Worm (Caenorhabditis elegans) whole organism, L4 larva: ENCODE data around the gene srv-17.

ENCODE experiments used
- F10B5.3 ChIP-seq: sonication (generic microtip); optimal IDR thresholded peaks from 2 replicates; lab custom pipeline; 2016; ENCODE audit warnings: mild to moderate bottlenecking, missing genetic modification characterization, missing compliant biosample characterization
- F26F4.8 ChIP-seq: fragments of 200-800 bp; sonication (Bioruptor generic); conservative IDR thresholded peaks from 2 replicates; pipeline ENCODE4 v1.3.6; 2022; ENCODE audit warnings: missing genetic modification characterization, missing compliant biosample characterization
- F44E2.7 ChIP-seq: fragments of 200-800 bp; sonication (Bioruptor generic); IDR thresholded peaks from 2 replicates; pipeline ENCODE4 v2.1.2; 2022; ENCODE audit warnings: missing genetic modification characterization, missing compliant biosample characterization
- F49E8.2 ChIP-seq: sonication (generic microtip); optimal IDR thresholded peaks from 2 replicates; lab custom pipeline; 2016; ENCODE audit warnings: missing compliant biosample characterization, mild to moderate bottlenecking, missing genetic modification characterization, borderline replicate concordance
- R02D3.7 ChIP-seq: fragments of 150-350 bp; sonication (generic microtip); optimal IDR thresholded peaks from 3 replicates; lab custom pipeline; 2014; ENCODE audit warnings: missing biosample characterization, missing genetic modification characterization
- Y48G9A.11 ChIP-seq: fragments of 200-800 bp; sonication (Bioruptor generic); IDR thresholded peaks from 2 replicates; pipeline ENCODE4 v1.3.6; 2022; ENCODE audit warnings: missing genetic modification reagents, missing genetic modification characterization, missing compliant biosample characterization
- ZK337.2 ChIP-seq: fragments of 200-800 bp; sonication (Bioruptor generic); IDR thresholded peaks from 2 replicates; pipeline ENCODE4 v1.3.6; 2022; ENCODE audit warnings: missing genetic modification reagents, missing genetic modification characterization, missing compliant biosample characterization
- ceh-44 ChIP-seq: fragments of 200-800 bp; sonication (Bioruptor generic); IDR thresholded peaks from 2 replicates; pipeline ENCODE4 v1.3.6; 2022; ENCODE audit warnings: missing genetic modification reagents, missing genetic modification characterization, missing compliant biosample characterization
- ceh-82 ChIP-seq: sonication (generic microtip); optimal IDR thresholded peaks from 2 replicates; lab custom pipeline; 2017; ENCODE audit warnings: missing biosample characterization, missing genetic modification characterization
- ces-1 ChIP-seq: fragments of 150-350 bp; sonication (generic microtip); optimal IDR thresholded peaks from 4 replicates; lab custom pipeline; 2014; ENCODE audit warnings: missing biosample characterization, missing genetic modification reagents, missing genetic modification characterization
- cey-2 ChIP-seq: sonication (generic microtip); optimal IDR thresholded peaks from 3 replicates; lab custom pipeline; 2017; ENCODE audit warnings: missing genetic modification characterization, mild to moderate bottlenecking, missing compliant biosample characterization, antibody characterized with exemption, borderline replicate concordance; ENCODE audit not compliant: insufficient read depth
- daf-12 ChIP-seq: fragments of 150-350 bp; optimal IDR thresholded peaks from 2 replicates; lab custom pipeline; 2014; ENCODE audit warnings: missing biosample characterization, missing genetic modification reagents, missing genetic modification characterization
- daf-8 ChIP-seq: fragments of 200-800 bp; sonication (Bioruptor generic); IDR thresholded peaks from 2 replicates; pipeline ENCODE4 v1.3.6; 2022; ENCODE audit warnings: missing genetic modification characterization, missing compliant biosample characterization
- dmd-6 ChIP-seq: fragments of 200-800 bp; sonication (Bioruptor generic); IDR thresholded peaks from 2 replicates; pipeline ENCODE4 v1.3.6; 2022; ENCODE audit warnings: missing genetic modification reagents, missing genetic modification characterization, missing compliant biosample characterization
- dmd-8 ChIP-seq: fragments of 200-800 bp; sonication (Bioruptor generic); IDR thresholded peaks from 2 replicates; pipeline ENCODE4 v1.3.6; 2022; ENCODE audit warnings: missing genetic modification characterization, missing compliant biosample characterization
- dmd-9 ChIP-seq: fragments of 200-800 bp; sonication (Bioruptor generic); IDR thresholded peaks from 2 replicates; pipeline ENCODE4 v1.3.6; 2022; ENCODE audit warnings: missing genetic modification reagents, missing genetic modification characterization, missing compliant biosample characterization
- dpl-1 ChIP-seq: fragments of 150-350 bp; optimal IDR thresholded peaks from 2 replicates; lab custom pipeline; 2014; ENCODE audit warnings: missing biosample characterization, missing genetic modification reagents, missing genetic modification characterization
- duxl-1 ChIP-seq: sonication (generic microtip); optimal IDR thresholded peaks from 2 replicates; lab custom pipeline; 2016; ENCODE audit warnings: mild to moderate bottlenecking, missing genetic modification characterization, moderate library complexity, missing compliant biosample characterization; ENCODE audit not compliant: poor library complexity
- hmg-1.1 ChIP-seq: fragments of 200-800 bp; sonication (Bioruptor generic); IDR thresholded peaks from 2 replicates; pipeline ENCODE4 v1.3.6; 2022; ENCODE audit warnings: missing genetic modification reagents, missing genetic modification characterization, missing compliant biosample characterization
- lin-1 ChIP-seq: fragments of 200-800 bp; sonication (Bioruptor generic); IDR thresholded peaks from 2 replicates; pipeline ENCODE4 v1.3.6; 2022; ENCODE audit warnings: missing genetic modification reagents, missing genetic modification characterization, missing compliant biosample characterization
- lin-38 ChIP-seq: fragments of 200-800 bp; sonication (Bioruptor generic); IDR thresholded peaks from 2 replicates; pipeline ENCODE4 v1.3.6; 2022; ENCODE audit warnings: missing genetic modification reagents, missing genetic modification characterization, missing compliant biosample characterization
- madf-5 ChIP-seq, 2 experiments: fragments of 200-800 bp; sonication (Bioruptor generic); IDR thresholded peaks; 2 replicates each; pipeline ENCODE4 v1.3.6; 2022; ENCODE audit warnings: missing compliant biosample characterization in 2 of 2, missing genetic modification characterization in 2 of 2
- mep-1 ChIP-seq: fragments of 150-350 bp; sonication (generic microtip); optimal IDR thresholded peaks from 3 replicates; lab custom pipeline; 2014; ENCODE audit warnings: missing biosample characterization, missing genetic modification characterization
- nhr-11 ChIP-seq: fragments of 150-350 bp; optimal IDR thresholded peaks from 2 replicates; lab custom pipeline; 2014; ENCODE audit warnings: missing biosample characterization, missing genetic modification characterization
- nhr-111 ChIP-seq: fragments of 200-800 bp; sonication (Bioruptor generic); optimal IDR thresholded peaks from 2 replicates; lab custom pipeline; 2018; ENCODE audit warnings: mild to moderate bottlenecking, missing genetic modification characterization, missing compliant biosample characterization
- nhr-48 ChIP-seq: sonication (generic microtip); optimal IDR thresholded peaks from 2 replicates; lab custom pipeline; 2016; ENCODE audit warnings: mild to moderate bottlenecking, missing genetic modification characterization, missing compliant biosample characterization
- pha-4 ChIP-seq, 2 experiments: fragments of 150-350 bp in 1 of 2; fragments of 200-800 bp in 1 of 2; sonication (Bioruptor generic) in 1 of 2; IDR thresholded peaks in 1 of 2; optimal IDR thresholded peaks in 1 of 2; 2 replicates each; pipeline versions ENCODE4 v1.3.6 to Lab custom; 2014 to 2022; ENCODE audit warnings: missing genetic modification characterization in 2 of 2, missing genetic modification reagents in 2 of 2, missing biosample characterization in 1 of 2, missing compliant biosample characterization in 1 of 2
- php-3 ChIP-seq: fragments of 200-800 bp; sonication (Bioruptor generic); IDR thresholded peaks from 2 replicates; pipeline ENCODE4 v1.3.6; 2022; ENCODE audit warnings: missing genetic modification reagents, missing genetic modification characterization, missing compliant biosample characterization
- snpc-1.2 ChIP-seq: fragments of 200-800 bp; sonication (Bioruptor generic); IDR thresholded peaks from 2 replicates; pipeline ENCODE4 v1.3.6; 2022; ENCODE audit warnings: missing genetic modification reagents, missing genetic modification characterization, missing compliant biosample characterization
- tra-1 ChIP-seq: fragments of 200-800 bp; sonication (Bioruptor generic); IDR thresholded peaks from 2 replicates; pipeline ENCODE4 v1.3.6; 2022; ENCODE audit warnings: missing genetic modification reagents, missing genetic modification characterization, missing compliant biosample characterization
- unc-39 ChIP-seq: sonication (generic microtip); optimal IDR thresholded peaks from 2 replicates; lab custom pipeline; 2017; ENCODE audit warnings: missing biosample characterization, missing genetic modification characterization
- unc-62 ChIP-seq, 3 experiments: fragments of 150-350 bp in 1 of 3; sonication (generic microtip); optimal IDR thresholded peaks in 2 of 3; peaks in 1 of 3; 1 replicate in 1 of 3; 2 replicates in 2 of 3; lab custom pipeline; 2014 to 2017; ENCODE audit warnings: missing biosample characterization in 3 of 3, missing genetic modification characterization in 3 of 3, missing genetic modification reagents in 3 of 3, missing genotype in 1 of 3
- zfp-2 ChIP-seq: sonication (generic microtip); optimal IDR thresholded peaks from 2 replicates; lab custom pipeline; 2016; ENCODE audit warnings: mild to moderate bottlenecking, missing genetic modification characterization, missing compliant biosample characterization
- zip-11 ChIP-seq: fragments of 200-800 bp; sonication (Bioruptor generic); IDR thresholded peaks from 2 replicates; pipeline ENCODE4 v1.3.6; 2022; ENCODE audit warnings: missing genetic modification characterization, missing compliant biosample characterization

The srv-17 gene

ce11 chrIV:5884500-5884899 is 14.5 kb upstream of the srv-17 start, which contains the start of gene H04M03.11:
H04M03.11 (minus strand) TSS chrIV:5884600.
- TF ChIP-seq zfp-2 (tag; lab: Kevin White, UChicago) (no peak), pha-4 (GFP tag; IDR thresholded peaks at IDR 0.05; lab: Robert Waterston, UW) (no peak), pha-4 (tag; optimal IDR thresholded peaks at IDR 0.05; lab: Kevin White, UChicago) (no peak)

DNA sequence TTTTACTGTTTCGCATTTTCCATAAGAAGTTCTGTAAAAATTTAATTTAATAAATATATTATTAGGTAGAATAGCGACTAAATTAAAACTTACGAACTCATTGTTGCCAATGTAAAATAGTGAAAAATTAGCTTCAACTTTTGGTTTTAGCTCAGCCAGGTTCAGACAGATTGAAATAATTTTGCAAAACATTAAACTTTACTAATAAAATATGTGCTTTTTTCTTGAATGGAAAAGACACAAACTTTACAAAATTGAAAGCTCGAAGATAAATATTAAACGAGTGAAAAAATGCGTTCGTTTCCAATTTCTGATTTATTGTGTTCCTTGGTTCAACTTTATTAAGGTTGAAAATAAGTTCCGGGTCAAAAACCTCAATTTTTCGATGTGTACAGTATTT is 9.9 kb upstream of the srv-17 start, which contains the start of gene srv-22:
Gene srv-22, minus strand, starts transcription at position 101 of the 400 bp plus-strand sequence.
- TF ChIP-seq ceh-82 (tag; lab: Kevin White, UChicago), result no peak
- no peak for TF ChIP-seq daf-8 (GFP tag; lab: Robert Waterston, UW)
- TF ChIP-seq duxl-1 (tag; lab: Kevin White, UChicago), result no peak
- no peak for TF ChIP-seq lin-38 (GFP tag; lab: Robert Waterston, UW)
- no peak for TF ChIP-seq R02D3.7 (tag; lab: Kevin White, UChicago)
- TF ChIP-seq dmd-6 (GFP tag; lab: Robert Waterston, UW), result no peak
- no peak for TF ChIP-seq lin-1
- no peak for TF ChIP-seq cey-2 (tag; lab: Kevin White, UChicago)
- no peak for TF ChIP-seq ces-1 (GFP tag; lab: Kevin White, UChicago)
- TF ChIP-seq madf-5 (GFP tag; IDR thresholded peaks at IDR 0.05; lab: Robert Waterston, UW), result no peak
- no peak for TF ChIP-seq php-3 (GFP tag; lab: Robert Waterston, UW)
- TF ChIP-seq nhr-48 (tag; lab: Kevin White, UChicago), result no peak
- TF ChIP-seq unc-39, result no peak
- TF ChIP-seq hmg-1.1, result no peak
- TF ChIP-seq daf-12, result no peak
- no peak for TF ChIP-seq tra-1 (GFP tag; lab: Robert Waterston, UW)
- no peak for TF ChIP-seq zip-11 (GFP tag; lab: Robert Waterston, UW)
- no peak for TF ChIP-seq dmd-9
- TF ChIP-seq dpl-1, result no peak
- no peak for TF ChIP-seq F49E8.2 (tag; lab: Kevin White, UChicago)

DNA sequence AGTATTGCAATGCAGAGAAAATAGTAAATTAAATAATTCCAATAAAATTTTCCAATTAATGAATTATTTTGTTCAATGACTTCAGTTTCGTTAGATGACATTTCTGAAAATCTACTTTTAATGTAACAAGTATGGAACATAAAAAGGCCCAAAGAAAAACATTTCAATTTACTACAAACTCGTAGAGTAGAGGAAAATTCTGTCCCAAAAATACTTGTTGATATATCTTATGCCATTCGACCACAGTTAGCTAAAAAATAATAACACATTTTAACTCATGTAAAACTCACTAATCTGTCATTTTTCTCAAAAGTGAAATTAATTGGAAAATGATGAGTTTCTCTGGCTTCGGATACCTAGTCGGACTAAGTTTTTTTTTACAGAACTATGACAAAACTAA is 7.3 kb upstream of the srv-17 start, which contains the start of gene srv-21:
Gene srv-21, minus strand, starts transcription at position 101 of the 400 bp plus-strand sequence.
- TF ChIP-seq nhr-11 (tag; lab: Kevin White, UChicago) (no peak), nhr-111 (GFP tag; lab: Kevin White, UChicago) (no peak), mep-1 (tag; lab: Kevin White, UChicago) (no peak), F26F4.8 (GFP tag; lab: Robert Waterston, UW) (no peak), F10B5.3 (tag; lab: Kevin White, UChicago) (no peak), ces-1 (GFP tag; lab: Kevin White, UChicago) (no peak), zip-11 (GFP tag; lab: Robert Waterston, UW) (no peak), dmd-8 (GFP tag; lab: Robert Waterston, UW) (no peak)

DNA sequence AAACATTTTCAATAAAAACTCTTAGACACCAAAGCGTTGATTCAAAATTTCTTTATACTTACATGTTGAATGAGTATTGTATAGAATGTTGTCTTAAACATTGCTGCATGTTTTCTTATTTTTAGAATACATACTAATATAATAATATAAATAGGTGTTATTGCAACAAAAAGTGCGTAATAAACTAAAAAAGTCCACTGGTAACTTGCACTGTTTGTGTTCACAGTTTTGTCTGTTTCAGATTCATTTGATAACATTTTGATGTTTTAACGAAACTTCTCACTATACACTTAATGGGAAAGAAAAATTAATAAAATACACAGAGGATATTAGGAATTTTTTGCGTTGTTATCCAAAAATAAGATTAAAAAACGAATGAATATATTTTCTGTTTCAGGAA is 3.9 kb upstream of the srv-17 start, which contains the start of gene srv-19:
Gene srv-19, minus strand, starts transcription at position 101 of the 400 bp plus-strand sequence.
- TF ChIP-seq ceh-44 (GFP tag; lab: Robert Waterston, UW), result no peak
- TF ChIP-seq snpc-1.2 (GFP tag; lab: Robert Waterston, UW), result no peak
- TF ChIP-seq F26F4.8 (GFP tag; lab: Robert Waterston, UW), result no peak
- no peak for TF ChIP-seq nhr-11 (tag; lab: Kevin White, UChicago)
- no peak for TF ChIP-seq F44E2.7 (GFP tag; lab: Robert Waterston, UW)

- TF ChIP-seq unc-62 (GFP tag; optimal IDR thresholded peaks at IDR 0.05 in 1 of 2; lab: Kevin White, UChicago) (peak in 1 of 2 experiments; percentile 53), unc-62 (tag; optimal IDR thresholded peaks at IDR 0.05; lab: Kevin White, UChicago) (no peak), ZK337.2 (no peak), cey-2 (tag; lab: Kevin White, UChicago) (no peak), Y48G9A.11 (no peak)
These were observed 618 bp downstream of the srv-17 start for ce11 chrIV:5869354-5869753.
